Worm (Caenorhabditis elegans) whole organism, L3 larva: Measurements from ENCODE around the gene rog-1.

Source experiments
- ama-1 ChIP-seq: fragments of 150-350 bp; optimal IDR thresholded peaks from 2 replicates; lab custom pipeline; 2018
- ceh-16 ChIP-seq: sonication (generic microtip); optimal IDR thresholded peaks from 2 replicates; lab custom pipeline; 2017; ENCODE audit warnings: missing biosample characterization, missing genetic modification characterization
- ceh-28 ChIP-seq: fragments of 150-350 bp; optimal IDR thresholded peaks from 2 replicates; lab custom pipeline; 2014; ENCODE audit warnings: missing biosample characterization, missing genetic modification reagents, missing genetic modification characterization
- ceh-82 ChIP-seq: fragments of 150-350 bp; optimal IDR thresholded peaks from 2 replicates; lab custom pipeline; 2014; ENCODE audit warnings: missing biosample characterization, missing genetic modification characterization
- egl-27 ChIP-seq: sonication (generic microtip); optimal IDR thresholded peaks from 4 replicates; lab custom pipeline; 2017; ENCODE audit warnings: missing biosample characterization, missing genetic modification reagents, missing genetic modification characterization
- egl-5 ChIP-seq: fragments of 150-350 bp; optimal IDR thresholded peaks from 2 replicates; lab custom pipeline; 2017; ENCODE audit warnings: missing biosample characterization, missing genetic modification reagents, missing genetic modification characterization, inconsistent platforms
- elt-2 ChIP-seq: sonication (generic microtip); optimal IDR thresholded peaks from 2 replicates; lab custom pipeline; 2016; ENCODE audit warnings: missing genetic modification reagents, mild to moderate bottlenecking, missing genetic modification characterization, missing compliant biosample characterization
- elt-3 ChIP-seq, 3 experiments: fragments of 150-350 bp in 1 of 3; sonication (generic microtip) in 2 of 3; optimal IDR thresholded peaks; 2 replicates in 2 of 3; 4 replicates in 1 of 3; lab custom pipeline; 2014 to 2017; ENCODE audit warnings: missing biosample characterization in 3 of 3, missing genetic modification characterization in 3 of 3
- eor-1 ChIP-seq, 2 experiments: fragments of 150-350 bp; optimal IDR thresholded peaks; 2 replicates each; lab custom pipeline; 2014 to 2018; ENCODE audit warnings: missing biosample characterization in 2 of 2, missing genetic modification characterization in 2 of 2
- fkh-10 ChIP-seq: sonication (generic microtip); optimal IDR thresholded peaks from 2 replicates; lab custom pipeline; 2017; ENCODE audit warnings: missing biosample characterization, missing genetic modification reagents, missing genetic modification characterization
- fkh-2 ChIP-seq: fragments of 150-350 bp; optimal IDR thresholded peaks from 2 replicates; lab custom pipeline; 2014; ENCODE audit warnings: missing biosample characterization, missing genetic modification reagents, missing genetic modification characterization
- fos-1 ChIP-seq: fragments of 150-350 bp; optimal IDR thresholded peaks from 2 replicates; lab custom pipeline; 2014; ENCODE audit warnings: missing biosample characterization, missing genetic modification characterization
- hmg-11 ChIP-seq: sonication (generic microtip); optimal IDR thresholded peaks from 2 replicates; lab custom pipeline; 2016; ENCODE audit warnings: missing genetic modification characterization, missing compliant biosample characterization
- jun-1 ChIP-seq: fragments of 150-350 bp; optimal IDR thresholded peaks from 2 replicates; lab custom pipeline; 2014; ENCODE audit warnings: missing biosample characterization, missing genetic modification reagents, missing genetic modification characterization
- lin-15B ChIP-seq: fragments of 150-350 bp; optimal IDR thresholded peaks from 2 replicates; lab custom pipeline; 2014; ENCODE audit warnings: missing biosample characterization, missing genetic modification characterization
- lin-39 ChIP-seq: fragments of 150-350 bp; optimal IDR thresholded peaks from 2 replicates; lab custom pipeline; 2018; ENCODE audit warnings: missing biosample characterization, missing genetic modification reagents, missing genetic modification characterization
- lsy-12 ChIP-seq: sonication (generic microtip); optimal IDR thresholded peaks from 2 replicates; lab custom pipeline; 2016; ENCODE audit warnings: mild to moderate bottlenecking, missing genetic modification characterization, missing compliant biosample characterization
- mml-1 ChIP-seq: fragments of 150-350 bp; sonication (generic microtip); optimal IDR thresholded peaks from 3 replicates; lab custom pipeline; 2014; ENCODE audit warnings: missing biosample characterization, missing genetic modification characterization
- nfya-1 ChIP-seq: sonication (generic microtip); optimal IDR thresholded peaks from 2 replicates; lab custom pipeline; 2017; ENCODE audit warnings: missing genetic modification characterization, mild to moderate bottlenecking, missing compliant biosample characterization, antibody characterized with exemption, moderate library complexity; ENCODE audit not compliant: insufficient read depth
- nhr-12 ChIP-seq: fragments of 150-350 bp; optimal IDR thresholded peaks from 2 replicates; lab custom pipeline; 2014; ENCODE audit warnings: missing biosample characterization, missing genetic modification characterization
- nhr-23 ChIP-seq: fragments of 150-350 bp; optimal IDR thresholded peaks from 2 replicates; lab custom pipeline; 2014; ENCODE audit warnings: missing biosample characterization, missing genetic modification reagents, missing genetic modification characterization
- nhr-237 ChIP-seq: fragments of 150-350 bp; optimal IDR thresholded peaks from 2 replicates; lab custom pipeline; 2014; ENCODE audit warnings: missing biosample characterization, missing genetic modification characterization
- nhr-25 ChIP-seq: sonication (generic microtip); optimal IDR thresholded peaks from 2 replicates; lab custom pipeline; 2017; ENCODE audit warnings: missing biosample characterization, missing genetic modification characterization
- nhr-43 ChIP-seq: sonication (generic microtip); optimal IDR thresholded peaks from 2 replicates; lab custom pipeline; 2016; ENCODE audit warnings: mild to moderate bottlenecking, missing genetic modification characterization, missing compliant biosample characterization; ENCODE audit not compliant: poor library complexity, severe bottlenecking
- nhr-67 ChIP-seq: fragments of 150-350 bp; optimal IDR thresholded peaks from 2 replicates; lab custom pipeline; 2014; ENCODE audit warnings: missing biosample characterization, missing genetic modification characterization
- nhr-76 ChIP-seq: fragments of 150-350 bp; sonication (generic microtip); optimal IDR thresholded peaks from 5 replicates; lab custom pipeline; 2014; ENCODE audit warnings: missing biosample characterization, missing genetic modification characterization
- nhr-77 ChIP-seq: fragments of 150-350 bp; optimal IDR thresholded peaks from 2 replicates; lab custom pipeline; 2014; ENCODE audit warnings: missing biosample characterization, missing genetic modification characterization
- pha-4 ChIP-seq: fragments of 150-350 bp; optimal IDR thresholded peaks from 2 replicates; lab custom pipeline; 2014; ENCODE audit warnings: missing biosample characterization, missing genetic modification reagents, missing genetic modification characterization
- pqm-1 ChIP-seq: fragments of 150-350 bp; optimal IDR thresholded peaks from 2 replicates; lab custom pipeline; 2017; ENCODE audit warnings: missing biosample characterization, missing genetic modification characterization, inconsistent platforms
- sea-2 ChIP-seq: fragments of 150-350 bp; sonication (generic microtip); optimal IDR thresholded peaks from 4 replicates; lab custom pipeline; 2014; ENCODE audit warnings: missing biosample characterization, missing genetic modification reagents, missing genetic modification characterization
- snpc-4 ChIP-seq: fragments of 150-350 bp; optimal IDR thresholded peaks from 2 replicates; lab custom pipeline; 2014; ENCODE audit warnings: missing biosample characterization, missing genetic modification characterization
- tbx-2 ChIP-seq: sonication (generic microtip); optimal IDR thresholded peaks from 2 replicates; lab custom pipeline; 2016; ENCODE audit warnings: mild to moderate bottlenecking, missing genetic modification characterization, missing compliant biosample characterization
- unc-39 ChIP-seq: sonication (generic microtip); optimal IDR thresholded peaks from 4 replicates; lab custom pipeline; 2017; ENCODE audit warnings: missing biosample characterization, missing genetic modification characterization
- unc-62 ChIP-seq: fragments of 150-350 bp; sonication (generic microtip); optimal IDR thresholded peaks from 4 replicates; lab custom pipeline; 2014; ENCODE audit warnings: missing biosample characterization, missing genetic modification reagents, missing genetic modification characterization
- ztf-11 ChIP-seq: fragments of 150-350 bp; optimal IDR thresholded peaks from 2 replicates; lab custom pipeline; 2014; ENCODE audit warnings: missing biosample characterization, missing genetic modification characterization

The rog-1 gene

DNA sequence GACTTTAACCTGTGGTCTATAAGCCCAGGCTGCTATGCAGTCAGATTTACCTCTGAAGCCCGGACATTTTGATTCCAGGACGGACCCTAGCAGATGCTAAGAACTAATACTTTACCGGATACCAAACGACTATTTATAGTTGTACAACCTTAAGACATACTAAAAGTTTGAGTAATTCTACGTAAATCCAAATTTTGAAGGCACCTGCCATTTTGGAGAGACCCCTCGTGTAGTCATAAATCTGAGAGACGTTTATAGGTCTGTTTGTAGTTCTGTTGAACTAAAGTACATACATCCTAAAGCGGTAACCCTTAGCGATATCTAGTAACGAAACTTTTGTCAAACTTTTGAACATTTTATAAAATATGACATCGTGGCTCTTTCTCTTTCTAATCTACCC is 23.6 kb upstream of the rog-1 start, which contains the start of gene F54D12.2:
TSS of gene F54D12.2 (plus strand) at position 301 of the 400 bp plus-strand sequence.
- TF ChIP-seq ceh-16 (tag; lab: Kevin White, UChicago): no peak
- no peak for TF ChIP-seq hmg-11 (tag; lab: Kevin White, UChicago)
- no peak for TF ChIP-seq ceh-28 (tag; lab: Kevin White, UChicago)
- TF ChIP-seq ama-1: no peak
- no peak for TF ChIP-seq eor-1 (tag; optimal IDR thresholded peaks at IDR 0.05; lab: Kevin White, UChicago)
- TF ChIP-seq nhr-237: no peak
- no peak for TF ChIP-seq egl-27 (tag; lab: Kevin White, UChicago)
- no peak for TF ChIP-seq nhr-67 (tag; lab: Kevin White, UChicago)
- TF ChIP-seq nhr-12 (tag; lab: Kevin White, UChicago): no peak
- TF ChIP-seq nhr-77 (tag; lab: Kevin White, UChicago): no peak
- no peak for TF ChIP-seq snpc-4 (tag; lab: Kevin White, UChicago)
- no peak for TF ChIP-seq tbx-2
- TF ChIP-seq ztf-11: no peak
- no peak for TF ChIP-seq nhr-23 (tag; lab: Kevin White, UChicago)
- no peak for TF ChIP-seq lsy-12 (tag; lab: Kevin White, UChicago)
- TF ChIP-seq elt-3 (tag; optimal IDR thresholded peaks at IDR 0.05; lab: Kevin White, UChicago): no peak
- no peak for TF ChIP-seq unc-39 (tag; lab: Kevin White, UChicago)
- TF ChIP-seq pha-4: no peak
- TF ChIP-seq sea-2 (GFP tag; lab: Kevin White, UChicago): no peak
- TF ChIP-seq nfya-1 (tag; lab: Kevin White, UChicago): no peak

- TF ChIP-seq nhr-76 (tag; lab: Kevin White, UChicago) (no peak), pqm-1 (tag; lab: Kevin White, UChicago) (no peak), mml-1 (tag; lab: Kevin White, UChicago) (no peak), fkh-2 (tag; lab: Kevin White, UChicago) (no peak), hmg-11 (tag; lab: Kevin White, UChicago) (no peak)
Observed at ce11 chrII:1397703-1398102, 22.9 kb upstream of the rog-1 start, which contains the start of gene F54D12.8. TSS of gene F54D12.8 (minus strand) at chrII:1398038.

DNA sequence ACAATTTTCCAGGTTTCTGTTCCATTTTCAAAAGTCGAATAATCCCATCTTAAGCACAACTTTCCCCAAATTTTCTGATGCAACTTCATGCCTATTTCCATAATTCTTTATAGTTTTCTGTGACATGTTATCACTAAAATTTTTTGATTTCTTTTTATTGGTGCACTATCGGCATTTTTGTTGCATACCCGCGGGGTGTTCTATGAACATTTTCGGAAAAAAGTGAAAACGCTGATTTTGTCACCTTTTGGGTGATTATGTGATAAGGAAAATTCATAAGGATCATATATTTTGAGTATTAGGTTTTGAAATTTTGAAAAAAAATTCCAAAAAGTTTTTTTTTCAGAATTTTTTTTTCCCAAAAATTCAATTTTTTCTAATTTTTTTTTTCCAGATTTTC is 11.7 kb upstream of the rog-1 start, which contains the start of gene aat-7:
TSS of gene aat-7 (plus strand) at position 393 of the 400 bp plus-strand sequence.
- TF ChIP-seq elt-2 (tag; lab: Kevin White, UChicago): peak; percentile 92
- TF ChIP-seq tbx-2: no peak
- peak; percentile 11 for TF ChIP-seq jun-1 (tag; lab: Kevin White, UChicago)
- peak; percentile 70 for TF ChIP-seq pqm-1 (tag; lab: Kevin White, UChicago)

- TF ChIP-seq nhr-25 (tag; lab: Kevin White, UChicago) (no peak), egl-5 (no peak), lin-15B (tag; lab: Kevin White, UChicago) (no peak), lsy-12 (tag; lab: Kevin White, UChicago) (no peak), fos-1 (no peak), nhr-43 (no peak), snpc-4 (tag; lab: Kevin White, UChicago) (no peak)
- TF ChIP-seq, all 47 proteins: peak for 0
Observed at ce11 chrII:1385280-1385679, 10.5 kb upstream of the rog-1 start, which contains the start of gene F54D12.7. TSS of gene F54D12.7 (minus strand) at chrII:1385380.

ce11 chrII:1381618-1382017 is 6.8 kb upstream of the rog-1 start, which contains the start of gene F54D12.9:
TSS of gene F54D12.9 (minus strand) at chrII:1381718.
- TF ChIP-seq lin-39 (tag; lab: Kevin White, UChicago) (no peak), nhr-12 (tag; lab: Kevin White, UChicago) (no peak), fkh-10 (GFP tag; lab: Kevin White, UChicago) (no peak), fos-1 (no peak), hmg-11 (tag; lab: Kevin White, UChicago) (no peak), unc-62 (GFP tag; lab: Kevin White, UChicago) (no peak), ceh-82 (no peak)
- TF ChIP-seq, all 47 proteins: peak for 0
